Fruit fly (Drosophila melanogaster) whole organism, embryonic: Measurements from ENCODE around the gene Syt12.
A peak's percentile ranks its signal among the peaks of the same experiment; 100 is the strongest.

Experiments used
- Asciz ChIP-seq: fragments of 200-800 bp; sonication (Bioruptor generic); optimal IDR thresholded peaks from 2 replicates; lab custom pipeline; 2017; ENCODE audit warnings: missing biosample characterization, mild to moderate bottlenecking, missing genetic modification characterization, missing genetic modification reagents
- Atf3 ChIP-seq: fragments of 200-800 bp; sonication (Bioruptor generic); optimal IDR thresholded peaks from 3 replicates; lab custom pipeline; 2016; ENCODE audit warnings: missing biosample characterization, missing genetic modification characterization
- CG10147 ChIP-seq: fragments of 200-800 bp; sonication (Bioruptor generic); optimal IDR thresholded peaks from 2 replicates; lab custom pipeline; 2019; ENCODE audit warnings: missing biosample characterization, mild to moderate bottlenecking, missing genetic modification characterization, moderate library complexity
- CG10209 ChIP-seq: fragments of 200-800 bp; sonication (Bioruptor generic); optimal IDR thresholded peaks from 3 replicates; lab custom pipeline; 2017; ENCODE audit warnings: missing biosample characterization, mild to moderate bottlenecking, missing genetic modification characterization, missing genetic modification reagents
- CG11247 ChIP-seq: fragments of 200-800 bp; sonication (Bioruptor generic); IDR thresholded peaks from 2 replicates; pipeline ENCODE4 v1.3.6; 2022; ENCODE audit warnings: missing biosample characterization, missing genetic modification characterization
- CG12104 ChIP-seq: fragments of 200-800 bp; sonication (Bioruptor generic); optimal IDR thresholded peaks from 3 replicates; lab custom pipeline; 2016; ENCODE audit warnings: missing biosample characterization, missing genetic modification characterization
- CG12769 ChIP-seq: fragments of 200-800 bp; sonication (Bioruptor generic); optimal IDR thresholded peaks from 2 replicates; lab custom pipeline; 2019; ENCODE audit warnings: missing biosample characterization, mild to moderate bottlenecking, missing genetic modification characterization, moderate library complexity
- CG13775 ChIP-seq: fragments of 200-800 bp; sonication (Bioruptor generic); optimal IDR thresholded peaks from 3 replicates; lab custom pipeline; 2017; ENCODE audit warnings: missing biosample characterization, mild to moderate bottlenecking, missing genetic modification characterization
- CG14050 ChIP-seq: fragments of 200-800 bp; sonication (Bioruptor generic); IDR thresholded peaks from 3 replicates; pipeline ENCODE4 v1.3.6; 2022; ENCODE audit warnings: missing biosample characterization, missing genetic modification characterization
- CG14860 ChIP-seq: fragments of 200-800 bp; sonication (Bioruptor generic); IDR thresholded peaks from 3 replicates; pipeline ENCODE4 v1.3.6; 2022; ENCODE audit warnings: missing biosample characterization, missing genetic modification characterization; ENCODE audit not compliant: partially characterized antibody
- CG15601 ChIP-seq: fragments of 200-800 bp; sonication (Bioruptor generic); optimal IDR thresholded peaks from 3 replicates; lab custom pipeline; 2019; ENCODE audit warnings: missing biosample characterization, mild to moderate bottlenecking, missing genetic modification characterization, moderate library complexity
- CG16815 ChIP-seq: fragments of 200-800 bp; sonication (Bioruptor generic); optimal IDR thresholded peaks from 3 replicates; lab custom pipeline; 2017; ENCODE audit warnings: missing biosample characterization, mild to moderate bottlenecking, missing genetic modification characterization
- CG17829 ChIP-seq: fragments of 200-800 bp; optimal IDR thresholded peaks from 2 replicates; lab custom pipeline; 2019; ENCODE audit warnings: missing biosample characterization, mild to moderate bottlenecking, missing genetic modification characterization, moderate library complexity
- CG18262 ChIP-seq: fragments of 200-800 bp; optimal IDR thresholded peaks from 3 replicates; lab custom pipeline; 2019; ENCODE audit warnings: missing biosample characterization, mild to moderate bottlenecking, missing genetic modification characterization, moderate library complexity
- CG2712 ChIP-seq: fragments of 200-800 bp; optimal IDR thresholded peaks from 3 replicates; lab custom pipeline; 2019; ENCODE audit warnings: missing biosample characterization, mild to moderate bottlenecking, missing genetic modification characterization, moderate library complexity
- CG3065 ChIP-seq: fragments of 200-800 bp; sonication (Bioruptor generic); optimal IDR thresholded peaks from 2 replicates; lab custom pipeline; 2016; ENCODE audit warnings: missing biosample characterization, missing genetic modification characterization
- CG32772 ChIP-seq: fragments of 200-800 bp; sonication (Bioruptor generic); IDR thresholded peaks from 2 replicates; pipeline ENCODE4 v1.3.6; 2022; ENCODE audit warnings: missing biosample characterization, missing genetic modification characterization
- CG4730 ChIP-seq: fragments of 200-800 bp; sonication (Bioruptor generic); IDR thresholded peaks from 2 replicates; pipeline ENCODE4 v1.3.6; 2022; ENCODE audit warnings: missing biosample characterization, missing genetic modification characterization
- CG5953 ChIP-seq: fragments of 200-800 bp; sonication (Bioruptor generic); IDR thresholded peaks from 2 replicates; pipeline ENCODE4 v1.3.6; 2022; ENCODE audit warnings: missing biosample characterization, missing genetic modification characterization
- CG6272 ChIP-seq: fragments of 200-800 bp; sonication (Bioruptor generic); IDR thresholded peaks from 2 replicates; pipeline ENCODE4 v1.3.6; 2022; ENCODE audit warnings: missing biosample characterization, missing genetic modification characterization
- CG6813 ChIP-seq: fragments of 200-800 bp; sonication (Bioruptor generic); optimal IDR thresholded peaks from 2 replicates; lab custom pipeline; 2017; ENCODE audit warnings: missing biosample characterization, missing genetic modification characterization, mild to moderate bottlenecking, moderate library complexity, missing genetic modification reagents
- CG7963 ChIP-seq: fragments of 200-800 bp; sonication (Bioruptor generic); IDR thresholded peaks from 3 replicates; pipeline ENCODE4 v1.3.6; 2022; ENCODE audit warnings: missing biosample characterization, missing genetic modification characterization; ENCODE audit not compliant: partially characterized antibody
- CG8359 ChIP-seq: fragments of 200-800 bp; sonication (Bioruptor generic); optimal IDR thresholded peaks from 2 replicates; lab custom pipeline; 2017; ENCODE audit warnings: missing biosample characterization, mild to moderate bottlenecking, missing genetic modification characterization, borderline replicate concordance
- CG8924 ChIP-seq: fragments of 200-800 bp; optimal IDR thresholded peaks from 3 replicates; lab custom pipeline; 2019; ENCODE audit warnings: missing biosample characterization, mild to moderate bottlenecking, missing genetic modification characterization, moderate library complexity
- Chrac-16 ChIP-seq: fragments of 200-800 bp; sonication (Bioruptor generic); optimal IDR thresholded peaks from 3 replicates; lab custom pipeline; 2016; ENCODE audit warnings: missing biosample characterization, missing genetic modification characterization
- Dek ChIP-seq: fragments of 200-800 bp; sonication (Bioruptor generic); optimal IDR thresholded peaks from 3 replicates; lab custom pipeline; 2019; ENCODE audit warnings: missing biosample characterization, mild to moderate bottlenecking, missing genetic modification characterization, moderate library complexity
- MTF-1 ChIP-seq: fragments of 200-800 bp; sonication (Bioruptor generic); optimal IDR thresholded peaks from 2 replicates; lab custom pipeline; 2018; ENCODE audit warnings: missing biosample characterization, mild to moderate bottlenecking, missing genetic modification characterization, borderline replicate concordance
- Meics ChIP-seq: fragments of 200-800 bp; sonication (Bioruptor generic); optimal IDR thresholded peaks from 2 replicates; lab custom pipeline; 2017; ENCODE audit warnings: missing biosample characterization, mild to moderate bottlenecking, missing genetic modification characterization
- NC2α ChIP-seq: fragments of 200-800 bp; sonication (Bioruptor generic); optimal IDR thresholded peaks from 2 replicates; lab custom pipeline; 2016; ENCODE audit warnings: missing biosample characterization, missing genetic modification characterization
- Neu2 ChIP-seq: fragments of 200-800 bp; sonication (Bioruptor generic); optimal IDR thresholded peaks from 3 replicates; lab custom pipeline; 2016; ENCODE audit warnings: missing biosample characterization, missing genetic modification characterization, borderline replicate concordance
- Scr ChIP-seq: fragments of 200-800 bp; sonication (Bioruptor generic); IDR thresholded peaks from 2 replicates; pipeline ENCODE4 v1.3.6; 2022; ENCODE audit warnings: missing biosample characterization, missing genetic modification characterization; ENCODE audit not compliant: partially characterized antibody
- Six4 ChIP-seq: fragments of 200-800 bp; sonication (Bioruptor generic); optimal IDR thresholded peaks from 2 replicates; lab custom pipeline; 2016; ENCODE audit warnings: missing biosample characterization, missing genetic modification characterization
- Sox100B ChIP-seq: fragments of 200-800 bp; sonication (Bioruptor generic); optimal IDR thresholded peaks from 3 replicates; lab custom pipeline; 2018; ENCODE audit warnings: missing biosample characterization, mild to moderate bottlenecking, missing genetic modification characterization
- ap ChIP-seq: fragments of 200-800 bp; sonication (Bioruptor generic); IDR thresholded peaks from 2 replicates; pipeline ENCODE4 v1.3.6; 2022; ENCODE audit warnings: missing biosample characterization, missing genetic modification characterization
- cato ChIP-seq: fragments of 200-800 bp; sonication (Bioruptor generic); optimal IDR thresholded peaks from 2 replicates; lab custom pipeline; 2016; ENCODE audit warnings: missing biosample characterization, missing genetic modification characterization, borderline replicate concordance
- chn ChIP-seq: fragments of 200-800 bp; sonication (Bioruptor generic); optimal IDR thresholded peaks from 2 replicates; lab custom pipeline; 2016; ENCODE audit warnings: missing biosample characterization, missing genetic modification characterization
- esg ChIP-seq: fragments of 200-800 bp; sonication (Bioruptor generic); conservative IDR thresholded peaks from 2 replicates; pipeline ENCODE4 v1.3.6; 2022; ENCODE audit warnings: missing biosample characterization, missing genetic modification characterization
- gcm2 ChIP-seq: fragments of 200-800 bp; sonication (Bioruptor generic); optimal IDR thresholded peaks from 2 replicates; lab custom pipeline; 2016; ENCODE audit warnings: missing biosample characterization, missing genetic modification characterization
- gt ChIP-seq: fragments of 200-800 bp; sonication (Bioruptor generic); IDR thresholded peaks from 2 replicates; pipeline ENCODE4 v1.3.6; 2022; ENCODE audit warnings: missing biosample characterization, missing genetic modification characterization
- kah ChIP-seq: fragments of 200-800 bp; sonication (Bioruptor generic); optimal IDR thresholded peaks from 2 replicates; lab custom pipeline; 2018; ENCODE audit warnings: missing biosample characterization, mild to moderate bottlenecking, missing genetic modification characterization
- klu ChIP-seq: fragments of 200-800 bp; sonication (Bioruptor generic); IDR thresholded peaks from 2 replicates; pipeline ENCODE4 v1.3.6; 2022; ENCODE audit warnings: missing biosample characterization, missing genetic modification characterization
- onecut ChIP-seq: fragments of 200-800 bp; sonication (Bioruptor generic); IDR thresholded peaks from 2 replicates; pipeline ENCODE4 v1.3.6; 2022; ENCODE audit warnings: missing biosample characterization, missing genetic modification characterization
- pros ChIP-seq: fragments of 200-800 bp; sonication (Bioruptor generic); optimal IDR thresholded peaks from 3 replicates; lab custom pipeline; 2019; ENCODE audit warnings: missing biosample characterization, mild to moderate bottlenecking, missing genetic modification characterization, moderate library complexity
- pzg ChIP-seq: fragments of 200-800 bp; sonication (Bioruptor generic); optimal IDR thresholded peaks from 3 replicates; lab custom pipeline; 2018; ENCODE audit warnings: missing biosample characterization, mild to moderate bottlenecking, missing genetic modification characterization, moderate library complexity
- sim ChIP-seq: fragments of 200-800 bp; sonication (Bioruptor generic); IDR thresholded peaks from 2 replicates; pipeline ENCODE4 v1.3.6; 2022; ENCODE audit warnings: missing biosample characterization, missing genetic modification characterization
- sima ChIP-seq: fragments of 200-800 bp; sonication (Bioruptor generic); optimal IDR thresholded peaks from 2 replicates; lab custom pipeline; 2016; ENCODE audit warnings: missing biosample characterization, missing genetic modification characterization
- twi ChIP-seq: fragments of 200-800 bp; optimal IDR thresholded peaks from 2 replicates; lab custom pipeline; 2019; ENCODE audit warnings: missing biosample characterization, mild to moderate bottlenecking, missing genetic modification characterization, moderate library complexity
- tx ChIP-seq: fragments of 200-800 bp; sonication (Bioruptor generic); optimal IDR thresholded peaks from 2 replicates; lab custom pipeline; 2016; ENCODE audit warnings: missing biosample characterization, missing genetic modification characterization
- unpg ChIP-seq: fragments of 200-800 bp; sonication (Bioruptor generic); optimal IDR thresholded peaks from 3 replicates; lab custom pipeline; 2018; ENCODE audit warnings: missing biosample characterization, mild to moderate bottlenecking, missing genetic modification characterization, moderate library complexity

Syt12 gene

dm6 chrX:13396378-13397099 is 37.5 kb downstream of the Syt12 start, which contains the start of gene Bcat (continued):
- peak; percentile 17 for TF ChIP-seq Six4
- TF ChIP-seq CG10147 (GFP tag; lab: Kevin White, UChicago) = peak; percentile 74
- peak; percentile 73 for TF ChIP-seq CG12104
- TF ChIP-seq CG14050 (GFP tag; lab: Robert Waterston, UW) = peak; percentile 50; the same call in 1 of the 3 replicates
- peak; percentile 74 for TF ChIP-seq CG18262 (tag; lab: Kevin White, UChicago)
- no peak for TF ChIP-seq Neu2
- TF ChIP-seq CG14860 = no peak
- TF ChIP-seq MTF-1 (GFP tag; lab: Kevin White, UChicago) = no peak
- peak; percentile 38 for TF ChIP-seq Chrac-16 (GFP tag; lab: Kevin White, UChicago)
- TF ChIP-seq ap (GFP tag; lab: Robert Waterston, UW) = no peak
- TF ChIP-seq Dek = peak; percentile 70
- peak; percentile 48; the same call in 1 of the 2 replicates for TF ChIP-seq CG32772 (GFP tag; lab: Robert Waterston, UW)
- TF ChIP-seq CG15601 (tag; lab: Kevin White, UChicago) = no peak
- peak; percentile 50 for TF ChIP-seq unpg (GFP tag; lab: Kevin White, UChicago)
- peak; percentile 60 for TF ChIP-seq CG17829 (tag; lab: Kevin White, UChicago)
- peak; percentile 43 for TF ChIP-seq Asciz
- no peak for TF ChIP-seq Atf3 (GFP tag; lab: Kevin White, UChicago)
- peak; percentile 21 for TF ChIP-seq kah (GFP tag; lab: Kevin White, UChicago)
- peak; percentile 75 for TF ChIP-seq CG8924
- peak; percentile 60 for TF ChIP-seq CG16815 (GFP tag; lab: Kevin White, UChicago)
- no peak for TF ChIP-seq CG11247 (GFP tag; lab: Robert Waterston, UW)
- no peak for TF ChIP-seq sima (GFP tag; lab: Kevin White, UChicago)
- TF ChIP-seq CG8359 = no peak
- TF ChIP-seq twi (tag; lab: Kevin White, UChicago) = no peak
- TF ChIP-seq cato (GFP tag; lab: Kevin White, UChicago) = peak; percentile 54
- TF ChIP-seq esg (GFP tag; lab: Robert Waterston, UW) = peak; percentile 49; the same call in 1 of the 2 replicates
- TF ChIP-seq Meics (GFP tag; lab: Kevin White, UChicago) = peak; percentile 90
- TF ChIP-seq chn (GFP tag; lab: Kevin White, UChicago) = peak; percentile 13
- TF ChIP-seq NC2α = peak; percentile 4
- TF ChIP-seq CG10209 (GFP tag; lab: Kevin White, UChicago) = peak; percentile 82
- TF ChIP-seq gt (GFP tag; lab: Robert Waterston, UW) = no peak
- no peak for TF ChIP-seq CG6272 (GFP tag; lab: Robert Waterston, UW)
- TF ChIP-seq Scr (GFP tag; lab: Robert Waterston, UW) = no peak
- no peak for TF ChIP-seq CG12769 (tag; lab: Kevin White, UChicago)
- TF ChIP-seq sim (GFP tag; lab: Robert Waterston, UW) = no peak
- TF ChIP-seq CG13775 = peak; percentile 83
- TF ChIP-seq gcm2 (GFP tag; lab: Kevin White, UChicago) = no peak
- TF ChIP-seq klu (GFP tag; lab: Robert Waterston, UW) = no peak; the same call in 1 of the 2 replicates
- no peak for TF ChIP-seq CG7963 (GFP tag; lab: Robert Waterston, UW)
- TF ChIP-seq pros (GFP tag; lab: Kevin White, UChicago) = no peak
- no peak for TF ChIP-seq CG3065
- no peak for TF ChIP-seq CG5953
- peak; percentile 32 for TF ChIP-seq tx (GFP tag; lab: Kevin White, UChicago)
- no peak for TF ChIP-seq pzg (GFP tag; lab: Kevin White, UChicago)
- TF ChIP-seq CG2712 = peak; percentile 60
- TF ChIP-seq Sox100B (GFP tag; lab: Kevin White, UChicago) = peak; percentile 88
- TF ChIP-seq CG6813 (GFP tag; lab: Kevin White, UChicago) = peak; percentile 64
- TF ChIP-seq onecut (GFP tag; lab: Robert Waterston, UW) = no peak
- 0 out of 2 replicates have a peak, but pooled peaks have one; percentile 33 for TF ChIP-seq CG4730 (GFP tag; lab: Robert Waterston, UW)
